Worm (Caenorhabditis elegans): ENCODE measurements around the gene dsb-3.

dsb-3 gene

ce11 chrIV:7800338-7800737 lies 40.9 kb upstream of the dsb-3 start (continued):
- no peak for TF ChIP-seq dve-1 (tag; optimal IDR thresholded peaks at IDR 0.05)

ce11 chrIV:7796432-7797113 lies 37.1 kb upstream of the dsb-3 start, which contains the start of gene sgo-1:
Gene sgo-1, minus strand, starts transcription at chrIV:7796482.
- no peak for TF ChIP-seq unc-86 (tag; optimal IDR thresholded peaks at IDR 0.05)
- no peak for TF ChIP-seq gmeb-2 (tag; optimal IDR thresholded peaks at IDR 0.05)
- no peak for TF ChIP-seq odd-2 (tag; optimal IDR thresholded peaks at IDR 0.05)
- TF ChIP-seq npax-4 (tag; optimal IDR thresholded peaks at IDR 0.05): no peak
- no peak for TF ChIP-seq unc-55 (GFP tag; optimal IDR thresholded peaks at IDR 0.05)
- TF ChIP-seq pax-1 (tag; optimal IDR thresholded peaks at IDR 0.05): no peak
- no peak for TF ChIP-seq ceh-22 (tag; optimal IDR thresholded peaks at IDR 0.05)

- TF ChIP-seq Y22D7AL.16 (tag; optimal IDR thresholded peaks at IDR 0.05) (no peak), pros-1 (tag; optimal IDR thresholded peaks at IDR 0.05) (no peak), unc-86 (tag; optimal IDR thresholded peaks at IDR 0.05) (no peak), T23F11.4 (GFP tag; optimal IDR thresholded peaks at IDR 0.05) (no peak), sox-2 (GFP tag; IDR thresholded peaks at IDR 0.05) (no peak), mec-3 (tag; optimal IDR thresholded peaks at IDR 0.05; ENCODE audit: borderline replicate concordance) (no peak), nhr-11 (tag; optimal IDR thresholded peaks at IDR 0.05) (no peak), fax-1 (tag; optimal IDR thresholded peaks at IDR 0.05) (no peak), tbx-2 (tag; optimal IDR thresholded peaks at IDR 0.05) (no peak), odd-2 (tag; optimal IDR thresholded peaks at IDR 0.05) (no peak), pat-9 (tag; optimal IDR thresholded peaks at IDR 0.05) (no peak), unc-55 (GFP tag; optimal IDR thresholded peaks at IDR 0.05) (no peak), hlh-6 (tag; optimal IDR thresholded peaks at IDR 0.05) (no peak), pag-3 (tag; optimal IDR thresholded peaks at IDR 0.05; ENCODE audit: borderline replicate concordance) (no peak), hlh-15 (tag; optimal IDR thresholded peaks at IDR 0.05) (no peak), gmeb-2 (tag; optimal IDR thresholded peaks at IDR 0.05) (no peak), npax-4 (tag; optimal IDR thresholded peaks at IDR 0.05) (no peak), sdc-2 (tag; optimal IDR thresholded peaks at IDR 0.05) (no peak), ceh-31 (tag; optimal IDR thresholded peaks at IDR 0.05) (no peak), hlh-8 (tag; optimal IDR thresholded peaks at IDR 0.05) (no peak)
These were observed 35.3 kb upstream of the dsb-3 start, which contains the start of gene ntp-1 for ce11 chrIV:7794709-7795108. Gene ntp-1, minus strand, starts transcription at chrIV:7794809.

ce11 chrIV:7791821-7792446 lies 32.5 kb upstream of the dsb-3 start, which contains the start of gene C33H5.13:
Gene C33H5.13, minus strand, starts transcription at chrIV:7792263.
- no peak for TF ChIP-seq ref-2 (tag; optimal IDR thresholded peaks at IDR 0.05)
- TF ChIP-seq pros-1 (tag; optimal IDR thresholded peaks at IDR 0.05): no peak
- TF ChIP-seq ceh-14 (tag; optimal IDR thresholded peaks at IDR 0.05): no peak
- no peak for TF ChIP-seq tbx-7 (tag; optimal IDR thresholded peaks at IDR 0.05)

ce11 chrIV:7790801-7791588 lies 31.6 kb upstream of the dsb-3 start, which contains the start of gene rsp-6:
Gene rsp-6, minus strand, starts transcription at chrIV:7791229.
- peak; percentile 83 for TF ChIP-seq unc-55 (GFP tag; optimal IDR thresholded peaks at IDR 0.05)
- no peak for TF ChIP-seq hlh-6 (tag; optimal IDR thresholded peaks at IDR 0.05)
- TF ChIP-seq dmd-4 (tag; optimal IDR thresholded peaks at IDR 0.05; ENCODE audit: borderline replicate concordance): no peak
- no peak for TF ChIP-seq gmeb-2 (tag; optimal IDR thresholded peaks at IDR 0.05)
- TF ChIP-seq madf-2 (tag; optimal IDR thresholded peaks at IDR 0.05): no peak
- TF ChIP-seq Y22D7AL.16 (tag; optimal IDR thresholded peaks at IDR 0.05): no peak
- TF ChIP-seq sox-2 (GFP tag; IDR thresholded peaks at IDR 0.05): no peak
- no peak for TF ChIP-seq ceh-24 (tag; optimal IDR thresholded peaks at IDR 0.05)
- no peak for TF ChIP-seq fax-1 (tag; optimal IDR thresholded peaks at IDR 0.05)
- peak; percentile 9 for TF ChIP-seq ceh-48 (tag; optimal IDR thresholded peaks at IDR 0.05)
- no peak for TF ChIP-seq zip-5 (tag; optimal IDR thresholded peaks at IDR 0.05)
- TF ChIP-seq fkh-10 (GFP tag; optimal IDR thresholded peaks at IDR 0.05): no peak
- TF ChIP-seq ceh-18 (tag; optimal IDR thresholded peaks at IDR 0.05): peak; percentile 71
- TF ChIP-seq hlh-13 (GFP tag; optimal IDR thresholded peaks at IDR 0.05): no peak
- no peak for TF ChIP-seq pag-3 (tag; optimal IDR thresholded peaks at IDR 0.05; ENCODE audit: borderline replicate concordance)
- TF ChIP-seq nhr-11 (tag; optimal IDR thresholded peaks at IDR 0.05): no peak
- TF ChIP-seq rnt-1 (tag; optimal IDR thresholded peaks at IDR 0.05): no peak
- no peak for TF ChIP-seq che-1 (tag; optimal IDR thresholded peaks at IDR 0.05)
- TF ChIP-seq pha-2 (tag; optimal IDR thresholded peaks at IDR 0.05): no peak
- TF ChIP-seq ceh-6 (GFP tag; optimal IDR thresholded peaks at IDR 0.05): no peak
- TF ChIP-seq ztf-16 (tag; optimal IDR thresholded peaks at IDR 0.05): no peak
- no peak for TF ChIP-seq pha-4 (tag; optimal IDR thresholded peaks at IDR 0.05)
- no peak for TF ChIP-seq ceh-9 (tag; optimal IDR thresholded peaks at IDR 0.05)
- peak; percentile 60 for TF ChIP-seq unc-86 (tag; optimal IDR thresholded peaks at IDR 0.05)
